Fruit fly (Drosophila melanogaster): ENCODE results near the gene Spn77Bb.

Gene Spn77Bb

DNA sequence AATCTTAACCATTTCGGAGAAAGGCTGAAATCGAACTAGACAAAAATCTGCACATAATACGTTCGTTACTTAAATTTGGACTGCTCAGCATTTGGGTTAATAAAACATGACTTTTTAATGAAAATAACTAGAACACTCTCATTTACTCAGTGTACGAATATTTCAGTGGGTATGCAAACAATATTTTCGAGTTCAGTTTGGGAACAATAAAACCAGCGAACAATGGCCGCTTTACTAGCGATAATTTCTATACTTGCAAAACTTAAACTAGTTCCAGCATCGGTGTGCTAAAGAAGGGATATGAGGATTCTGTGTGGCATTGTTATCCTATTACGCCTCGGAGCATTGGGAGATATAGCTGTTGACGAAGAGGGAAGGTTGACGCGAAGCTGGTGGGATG is 37.5 kb downstream of the Spn77Bb start, which contains the start of gene CG5665:
CG5665 (plus strand) TSS at position 301 of the 400 bp plus-strand sequence.
- TF ChIP-seq Eip75B (GFP tag; optimal IDR thresholded peaks at IDR 0.05) (no peak), vri (GFP tag; optimal IDR thresholded peaks at IDR 0.05) (no peak)

DNA sequence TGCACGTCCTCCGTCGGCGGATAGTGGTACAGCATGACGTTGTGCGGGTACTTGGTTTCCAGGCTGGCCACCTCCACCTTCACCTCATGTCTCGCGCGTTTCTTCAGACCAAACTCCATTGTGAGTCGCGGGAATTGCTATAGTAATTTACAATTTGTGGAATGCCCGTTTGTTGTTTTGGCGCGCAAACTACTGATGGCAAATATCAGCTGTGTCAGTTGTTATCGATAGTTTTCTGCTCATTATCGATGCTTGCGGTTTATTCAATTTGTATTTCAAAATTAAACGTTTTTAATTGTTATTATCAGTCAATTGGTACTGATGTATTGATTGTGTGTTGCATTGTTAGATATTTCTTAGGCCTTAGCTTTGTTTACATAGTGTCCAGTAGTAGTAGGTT is 40.6 kb downstream of the Spn77Bb start, which contains the start of gene Prim2:
Prim2 (minus strand) TSS at position 197 of the 400 bp plus-strand sequence.
- TF ChIP-seq CG7368 (GFP tag; optimal IDR thresholded peaks at IDR 0.05) = no peak
- TF ChIP-seq dsx (GFP tag; optimal IDR thresholded peaks at IDR 0.05; ENCODE audit: poor library complexity, severe bottlenecking) = no peak
- no peak for TF ChIP-seq vri (GFP tag; optimal IDR thresholded peaks at IDR 0.05)
- no peak for TF ChIP-seq CG11294 (GFP tag; IDR thresholded peaks at IDR 0.05)
- no peak for TF ChIP-seq CG3919 (GFP tag; optimal IDR thresholded peaks at IDR 0.05)
- no peak for TF ChIP-seq acj6 (GFP tag; optimal IDR thresholded peaks at IDR 0.05)
- no peak for TF ChIP-seq Lpt (GFP tag; optimal IDR thresholded peaks at IDR 0.05)
- TF ChIP-seq CG6792 (GFP tag; optimal IDR thresholded peaks at IDR 0.05) = no peak
- no peak for TF ChIP-seq CG34406 (GFP tag; optimal IDR thresholded peaks at IDR 0.05)
- no peak for TF ChIP-seq CG11762 (GFP tag; optimal IDR thresholded peaks at IDR 0.05; ENCODE audit: insufficient read depth)
- TF ChIP-seq CG16779 (tag; optimal IDR thresholded peaks at IDR 0.05) = no peak
- no peak for TF ChIP-seq CG8632 (GFP tag; optimal IDR thresholded peaks at IDR 0.05)
- no peak for TF ChIP-seq salr (GFP tag; optimal IDR thresholded peaks at IDR 0.05)
- TF ChIP-seq Ets21C (GFP tag; optimal IDR thresholded peaks at IDR 0.05) = no peak
- TF ChIP-seq CG32006 (GFP tag; optimal IDR thresholded peaks at IDR 0.05) = no peak
- TF ChIP-seq CG6808 (GFP tag; optimal IDR thresholded peaks at IDR 0.05) = no peak

DNA sequence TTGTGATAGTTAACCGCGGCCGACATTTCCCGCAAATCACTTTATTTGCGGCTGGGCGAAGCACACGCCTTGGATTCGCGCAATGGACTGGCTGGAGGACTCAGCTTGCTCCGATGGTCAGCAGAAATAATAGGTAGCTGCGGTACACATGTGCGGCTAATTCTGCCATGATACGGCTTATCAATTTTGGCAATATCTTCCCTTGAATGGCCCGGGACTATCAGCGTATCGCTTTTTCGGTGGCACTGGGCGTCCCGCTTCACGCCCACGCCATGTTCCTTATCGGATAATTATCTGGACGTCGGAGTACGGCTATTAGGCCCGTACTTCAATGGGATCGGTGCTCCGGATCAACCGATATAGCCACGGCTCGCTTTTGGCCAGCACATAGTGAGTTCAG is 45.3 kb downstream of the Spn77Bb start:
- TF ChIP-seq CG10631 (GFP tag; optimal IDR thresholded peaks at IDR 0.05) (no peak), Sox14 (GFP tag; optimal IDR thresholded peaks at IDR 0.05) (no peak), CG11294 (GFP tag; IDR thresholded peaks at IDR 0.05) (no peak), CG9139 (GFP tag; optimal IDR thresholded peaks at IDR 0.05) (no peak), spab (GFP tag; optimal IDR thresholded peaks at IDR 0.05) (no peak), Sox102F (GFP tag; optimal IDR thresholded peaks at IDR 0.05) (no peak), svp (GFP tag) (no peak), pdm3 (GFP tag; optimal IDR thresholded peaks at IDR 0.05) (no peak), CG31627 (GFP tag; optimal IDR thresholded peaks at IDR 0.05) (no peak), fkh (GFP tag; optimal IDR thresholded peaks at IDR 0.05) (no peak), CG6276 (GFP tag; optimal IDR thresholded peaks at IDR 0.05) (no peak), CG3919 (GFP tag; optimal IDR thresholded peaks at IDR 0.05) (no peak), CG15336 (GFP tag; IDR thresholded peaks at IDR 0.05) (no peak), salr (GFP tag; optimal IDR thresholded peaks at IDR 0.05) (no peak), CG16779 (tag; optimal IDR thresholded peaks at IDR 0.05) (no peak), CG6854 (GFP tag; optimal IDR thresholded peaks at IDR 0.05) (no peak), CG6163 (GFP tag; IDR thresholded peaks at IDR 0.05) (no peak), Lpt (GFP tag; optimal IDR thresholded peaks at IDR 0.05) (no peak), CG6792 (GFP tag; optimal IDR thresholded peaks at IDR 0.05) (no peak), CG3032 (tag; optimal IDR thresholded peaks at IDR 0.05) (no peak)

DNA sequence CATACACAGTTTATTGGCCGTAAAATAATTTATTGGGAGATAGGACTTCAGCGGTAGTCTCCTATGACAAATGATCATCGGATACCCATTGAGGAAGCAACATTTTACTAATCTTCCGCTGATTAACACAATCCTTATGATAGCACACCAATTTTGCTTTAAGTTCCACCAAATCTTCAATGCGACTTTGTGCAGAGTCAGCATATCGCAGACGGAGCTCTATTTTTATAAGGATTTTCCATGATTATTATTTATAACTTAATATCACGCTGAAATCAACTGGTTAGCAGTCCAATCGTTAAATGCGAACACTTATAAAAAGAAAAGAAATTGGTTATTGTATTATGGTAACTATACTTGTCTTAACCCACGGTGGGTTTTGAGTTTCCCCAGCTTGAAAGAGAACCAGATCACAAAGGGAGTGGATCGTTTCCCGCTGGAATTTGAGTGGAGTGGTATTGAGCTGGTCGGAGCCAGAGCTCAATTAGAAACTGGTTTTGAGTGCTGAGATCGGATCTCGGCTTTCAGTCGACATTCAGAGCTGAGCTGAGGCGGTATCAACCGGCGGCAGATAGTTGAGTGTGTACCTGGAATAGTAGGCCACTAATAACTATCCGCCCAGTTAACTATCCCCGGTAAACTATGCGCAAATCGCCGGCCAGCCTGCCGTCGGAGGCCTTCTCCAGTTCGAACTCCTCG is 46.1 kb downstream of the Spn77Bb start, which contains the start of the genes Toll-9 and in:
Toll-9 (minus strand) TSS at position 51 of the 699 bp plus-strand sequence.
in (plus strand) TSS at position 525 of the 699 bp plus-strand sequence.
- TF ChIP-seq CG1621 (tag; optimal IDR thresholded peaks at IDR 0.05) = peak; percentile 59
- no peak for TF ChIP-seq CG7368 (GFP tag; optimal IDR thresholded peaks at IDR 0.05)
- no peak for TF ChIP-seq net (GFP tag; optimal IDR thresholded peaks at IDR 0.05)
- TF ChIP-seq Sox102F (GFP tag; optimal IDR thresholded peaks at IDR 0.05) = no peak
- peak; percentile 39; the same call in 1 of the 3 replicates for TF ChIP-seq CG8119 (GFP tag; IDR thresholded peaks at IDR 0.05)
- TF ChIP-seq CG6854 (GFP tag; optimal IDR thresholded peaks at IDR 0.05) = peak; percentile 48
- TF ChIP-seq Blimp-1 (GFP tag; optimal IDR thresholded peaks at IDR 0.05) = no peak
- TF ChIP-seq CG8319 (GFP tag; optimal IDR thresholded peaks at IDR 0.05) = no peak
- TF ChIP-seq dac (GFP tag; optimal IDR thresholded peaks at IDR 0.05) = no peak
- no peak for TF ChIP-seq CG6808 (GFP tag; optimal IDR thresholded peaks at IDR 0.05)
- no peak for TF ChIP-seq CG16779 (tag; optimal IDR thresholded peaks at IDR 0.05)
- TF ChIP-seq Smox (GFP tag; optimal IDR thresholded peaks at IDR 0.05) = no peak
- TF ChIP-seq CG15336 (GFP tag; IDR thresholded peaks at IDR 0.05) = peak; percentile 33; the same call in 1 of the 2 replicates
- TF ChIP-seq eg (GFP tag; IDR thresholded peaks at IDR 0.05) = peak; percentile 28; the same call in 1 of the 3 replicates
- TF ChIP-seq Sox14 (GFP tag; optimal IDR thresholded peaks at IDR 0.05) = no peak
- TF ChIP-seq CG10669 (GFP tag; optimal IDR thresholded peaks at IDR 0.05) = no peak
- no peak for TF ChIP-seq Ets96B (tag; optimal IDR thresholded peaks at IDR 0.05)
